Worm (Caenorhabditis elegans) whole organism, late embryonic: ENCODE results near the gene T13F2.2.

Experiments
- C38D4.7 ChIP-seq: fragments of 200-800 bp; sonication (Bioruptor generic); optimal IDR thresholded peaks from 2 replicates; lab custom pipeline; 2018; ENCODE audit warnings: mild to moderate bottlenecking, missing genetic modification characterization, moderate library complexity, missing compliant biosample characterization
- T23F11.4 ChIP-seq: fragments of 200-800 bp; sonication (Bioruptor generic); optimal IDR thresholded peaks from 2 replicates; lab custom pipeline; 2018; ENCODE audit warnings: mild to moderate bottlenecking, missing genetic modification characterization, missing compliant biosample characterization
- ceh-2 ChIP-seq: sonication (generic microtip); optimal IDR thresholded peaks from 2 replicates; lab custom pipeline; 2016; ENCODE audit warnings: missing genotype, missing genetic modification characterization, missing compliant biosample characterization
- ceh-45 ChIP-seq: fragments of 200-800 bp; sonication (Bioruptor generic); IDR thresholded peaks from 2 replicates; pipeline ENCODE4 v1.3.6; 2022; ENCODE audit warnings: missing genetic modification reagents, missing genetic modification characterization, missing compliant biosample characterization
- fkh-6 ChIP-seq: sonication (generic microtip); optimal IDR thresholded peaks from 2 replicates; lab custom pipeline; 2016; ENCODE audit warnings: missing genetic modification characterization, missing compliant biosample characterization
- gmeb-2 ChIP-seq: sonication (generic microtip); optimal IDR thresholded peaks from 2 replicates; lab custom pipeline; 2016; ENCODE audit warnings: missing genetic modification characterization, inconsistent platforms, missing compliant biosample characterization
- hlh-13 ChIP-seq: fragments of 200-800 bp; sonication (Bioruptor generic); optimal IDR thresholded peaks from 2 replicates; lab custom pipeline; 2018; ENCODE audit warnings: mild to moderate bottlenecking, missing genetic modification characterization, missing compliant biosample characterization
- odd-2 ChIP-seq: sonication (generic microtip); optimal IDR thresholded peaks from 2 replicates; lab custom pipeline; 2017; ENCODE audit warnings: antibody characterized with exemption, mild to moderate bottlenecking, missing genetic modification characterization, missing compliant biosample characterization

ce11 chrIV:9797304-9798003, at the start of gene T13F2.2:
- TF ChIP-seq fkh-6: no peak
- no peak for TF ChIP-seq odd-2 (tag; lab: Kevin White, UChicago)
- peak; percentile 3 for TF ChIP-seq ceh-2 (tag; lab: Kevin White, UChicago)
- no peak for TF ChIP-seq gmeb-2 (tag; lab: Kevin White, UChicago)
- no peak for TF ChIP-seq ceh-45 (GFP tag; lab: Robert Waterston, UW)
- TF ChIP-seq hlh-13 (GFP tag; lab: Kevin White, UChicago): no peak
- TF ChIP-seq T23F11.4 (GFP tag; lab: Kevin White, UChicago): no peak
- no peak for TF ChIP-seq C38D4.7 (GFP tag; lab: Kevin White, UChicago)
